Fruit fly (Drosophila melanogaster) whole organism, prepupa: ENCODE data around the gene CG15418.

Source experiments
- CG10631 ChIP-seq: fragments of 200-800 bp; sonication (Bioruptor generic); optimal IDR thresholded peaks from 2 replicates; lab custom pipeline; 2016; ENCODE audit warnings: missing biosample characterization, missing genetic modification characterization
- CG10669 ChIP-seq: fragments of 200-800 bp; sonication (Bioruptor generic); optimal IDR thresholded peaks from 3 replicates; lab custom pipeline; 2018; ENCODE audit warnings: missing biosample characterization, mild to moderate bottlenecking, missing genetic modification characterization, moderate library complexity
- CG11294 ChIP-seq: fragments of 200-800 bp; sonication (Bioruptor generic); IDR thresholded peaks from 2 replicates; pipeline ENCODE4 v1.3.6; 2022; ENCODE audit warnings: missing biosample characterization, missing genetic modification characterization
- CG11902 ChIP-seq: fragments of 200-800 bp; sonication (Bioruptor generic); optimal IDR thresholded peaks from 3 replicates; lab custom pipeline; 2016; ENCODE audit warnings: missing biosample characterization, missing genetic modification characterization
- CG1621 ChIP-seq: fragments of 200-800 bp; sonication (Bioruptor generic); optimal IDR thresholded peaks from 3 replicates; lab custom pipeline; 2018; ENCODE audit warnings: missing biosample characterization, mild to moderate bottlenecking, missing genetic modification characterization
- CG16779 ChIP-seq: fragments of 200-800 bp; sonication (Bioruptor generic); optimal IDR thresholded peaks from 3 replicates; lab custom pipeline; 2017; ENCODE audit warnings: missing biosample characterization, mild to moderate bottlenecking, missing genetic modification characterization
- CG32006 ChIP-seq: fragments of 200-800 bp; sonication (Bioruptor generic); optimal IDR thresholded peaks from 3 replicates; lab custom pipeline; 2017; ENCODE audit warnings: missing biosample characterization, mild to moderate bottlenecking, missing genetic modification characterization
- CG3919 ChIP-seq: fragments of 200-800 bp; sonication (Bioruptor generic); optimal IDR thresholded peaks from 3 replicates; lab custom pipeline; 2016; ENCODE audit warnings: missing biosample characterization, missing genetic modification characterization
- CG4318 ChIP-seq: fragments of 200-800 bp; sonication (Bioruptor generic); optimal IDR thresholded peaks from 3 replicates; lab custom pipeline; 2017; ENCODE audit warnings: missing biosample characterization, mild to moderate bottlenecking, missing genetic modification characterization
- CG6163 ChIP-seq: fragments of 200-800 bp; sonication (Bioruptor generic); IDR thresholded peaks from 3 replicates; pipeline ENCODE4 v1.3.6; 2022; ENCODE audit warnings: missing biosample characterization, missing genetic modification characterization
- CG6792 ChIP-seq: fragments of 200-800 bp; sonication (Bioruptor generic); optimal IDR thresholded peaks from 3 replicates; lab custom pipeline; 2016; ENCODE audit warnings: missing biosample characterization, missing genetic modification characterization
- CG7368 ChIP-seq: fragments of 200-800 bp; sonication (Bioruptor generic); optimal IDR thresholded peaks from 3 replicates; lab custom pipeline; 2016; ENCODE audit warnings: missing biosample characterization, missing genetic modification characterization
- CG8119 ChIP-seq: fragments of 200-800 bp; sonication (Bioruptor generic); IDR thresholded peaks from 3 replicates; pipeline ENCODE4 v1.3.6; 2022; ENCODE audit warnings: missing biosample characterization, missing genetic modification characterization
- CG8632 ChIP-seq: fragments of 200-800 bp; sonication (Bioruptor generic); optimal IDR thresholded peaks from 3 replicates; lab custom pipeline; 2016; ENCODE audit warnings: missing biosample characterization, missing genetic modification characterization
- CG9139 ChIP-seq: fragments of 200-800 bp; sonication (Bioruptor generic); optimal IDR thresholded peaks from 3 replicates; lab custom pipeline; 2017; ENCODE audit warnings: missing biosample characterization, mild to moderate bottlenecking, missing genetic modification characterization
- Eip75B ChIP-seq: fragments of 200-800 bp; sonication (Bioruptor generic); optimal IDR thresholded peaks from 3 replicates; lab custom pipeline; 2016; ENCODE audit warnings: missing biosample characterization, missing genetic modification characterization
- Eip78C ChIP-seq: fragments of 200-800 bp; sonication (Bioruptor generic); peaks from one replicate; lab custom pipeline; 2016; ENCODE audit warnings: missing biosample characterization, missing genetic modification characterization
- Eip93F ChIP-seq: fragments of 200-800 bp; sonication (Bioruptor generic); optimal IDR thresholded peaks from 2 replicates; lab custom pipeline; 2016; ENCODE audit warnings: missing biosample characterization, mild to moderate bottlenecking, missing genetic modification characterization
- Ets96B ChIP-seq: fragments of 200-800 bp; optimal IDR thresholded peaks from 2 replicates; lab custom pipeline; 2019; ENCODE audit warnings: missing biosample characterization, mild to moderate bottlenecking, missing genetic modification characterization, moderate library complexity
- Hr39 ChIP-seq: fragments of 200-800 bp; sonication (Bioruptor generic); optimal IDR thresholded peaks from 2 replicates; lab custom pipeline; 2016; ENCODE audit warnings: missing biosample characterization, missing genetic modification characterization
- Hr4 ChIP-seq: fragments of 200-800 bp; sonication (Bioruptor generic); optimal IDR thresholded peaks from 3 replicates; lab custom pipeline; 2016; ENCODE audit warnings: missing biosample characterization, missing genetic modification characterization
- Met ChIP-seq: fragments of 200-800 bp; sonication (Bioruptor generic); optimal IDR thresholded peaks from 3 replicates; lab custom pipeline; 2016; ENCODE audit warnings: missing biosample characterization, missing genetic modification characterization
- OdsH ChIP-seq: fragments of 200-800 bp; sonication (Bioruptor generic); optimal IDR thresholded peaks from 3 replicates; lab custom pipeline; 2016; ENCODE audit warnings: missing biosample characterization, missing genetic modification characterization
- Sox102F ChIP-seq: fragments of 200-800 bp; sonication (Bioruptor generic); optimal IDR thresholded peaks from 2 replicates; lab custom pipeline; 2016; ENCODE audit warnings: missing biosample characterization, mild to moderate bottlenecking, missing genetic modification characterization
- achi ChIP-seq: fragments of 200-800 bp; sonication (Bioruptor generic); optimal IDR thresholded peaks from 3 replicates; lab custom pipeline; 2016; ENCODE audit warnings: missing biosample characterization, missing genetic modification characterization
- acj6 ChIP-seq: fragments of 200-800 bp; sonication (Bioruptor generic); optimal IDR thresholded peaks from 3 replicates; lab custom pipeline; 2016; ENCODE audit warnings: missing biosample characterization, missing genetic modification characterization
- cyc ChIP-seq: fragments of 200-800 bp; sonication (Bioruptor generic); optimal IDR thresholded peaks from 3 replicates; lab custom pipeline; 2016; ENCODE audit warnings: missing biosample characterization, missing genetic modification characterization
- dac ChIP-seq: fragments of 200-800 bp; sonication (Bioruptor generic); optimal IDR thresholded peaks from 2 replicates; lab custom pipeline; 2017; ENCODE audit warnings: missing biosample characterization, mild to moderate bottlenecking, missing genetic modification characterization
- dsx ChIP-seq: fragments of 200-800 bp; optimal IDR thresholded peaks from 3 replicates; lab custom pipeline; 2019; ENCODE audit warnings: missing biosample characterization, mild to moderate bottlenecking, missing genetic modification characterization, moderate library complexity; ENCODE audit not compliant: poor library complexity, severe bottlenecking
- eg ChIP-seq: fragments of 200-800 bp; sonication (Bioruptor generic); IDR thresholded peaks from 3 replicates; pipeline ENCODE4 v1.3.6; 2022; ENCODE audit warnings: missing biosample characterization, missing genetic modification characterization
- esn ChIP-seq: fragments of 200-800 bp; sonication (Bioruptor generic); optimal IDR thresholded peaks from 2 replicates; lab custom pipeline; 2016; ENCODE audit warnings: missing biosample characterization, mild to moderate bottlenecking, missing genetic modification characterization, moderate library complexity
- fd59A ChIP-seq: fragments of 200-800 bp; sonication (Bioruptor generic); optimal IDR thresholded peaks from 2 replicates; lab custom pipeline; 2017; ENCODE audit warnings: missing biosample characterization, mild to moderate bottlenecking, missing genetic modification characterization, missing genetic modification reagents
- fkh ChIP-seq: fragments of 200-800 bp; sonication (Bioruptor generic); optimal IDR thresholded peaks from 3 replicates; lab custom pipeline; 2017; ENCODE audit warnings: missing biosample characterization, mild to moderate bottlenecking, missing genetic modification characterization, moderate library complexity
- lz ChIP-seq: fragments of 200-800 bp; sonication (Bioruptor generic); optimal IDR thresholded peaks from 3 replicates; lab custom pipeline; 2016; ENCODE audit warnings: missing biosample characterization, missing genetic modification characterization
- salr ChIP-seq, 2 experiments: fragments of 200-800 bp; sonication (Bioruptor generic); optimal IDR thresholded peaks; 3 replicates each; lab custom pipeline; 2016 to 2018; ENCODE audit warnings: missing biosample characterization in 2 of 2, missing genetic modification characterization in 2 of 2, mild to moderate bottlenecking in 1 of 2
- spab ChIP-seq: fragments of 200-800 bp; sonication (Bioruptor generic); optimal IDR thresholded peaks from 2 replicates; lab custom pipeline; 2017; ENCODE audit warnings: missing biosample characterization, mild to moderate bottlenecking, missing genetic modification characterization, missing genetic modification reagents
- ss ChIP-seq, 2 experiments: fragments of 200-800 bp; sonication (Bioruptor generic); optimal IDR thresholded peaks; 2 replicates in 1 of 2; 3 replicates in 1 of 2; lab custom pipeline; 2017 to 2018; ENCODE audit warnings: mild to moderate bottlenecking in 2 of 2, missing biosample characterization in 2 of 2, missing genetic modification characterization in 2 of 2, moderate library complexity in 1 of 2
- topi ChIP-seq: fragments of 200-800 bp; sonication (Bioruptor generic); optimal IDR thresholded peaks from 3 replicates; lab custom pipeline; 2016; ENCODE audit warnings: missing biosample characterization, missing genetic modification characterization

Gene CG15418

DNA sequence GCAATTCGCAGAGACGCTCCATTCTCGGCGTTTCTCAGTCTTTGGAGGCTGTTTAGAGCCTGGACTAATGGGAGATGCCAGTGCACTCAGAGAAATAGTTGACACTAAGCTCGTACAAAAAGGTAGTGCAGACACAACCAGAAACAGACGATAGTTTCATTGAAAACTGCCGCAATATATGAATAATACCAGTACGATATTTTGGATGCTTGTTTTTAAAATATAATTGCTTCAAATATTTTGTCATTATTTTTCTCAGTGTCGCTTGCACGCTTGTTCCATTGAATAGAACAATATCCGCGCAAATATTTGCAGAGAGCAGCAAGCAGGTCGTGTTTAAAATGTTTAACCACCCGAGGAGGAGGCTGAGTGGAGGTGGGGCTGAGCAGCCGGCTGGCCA lies 45.0 kb downstream of the CG15418 start (continued):
- TF ChIP-seq CG11902 (GFP tag; lab: Kevin White, UChicago) (no peak), CG6163 (GFP tag; lab: Robert Waterston, UW) (peak; percentile 67), CG3919 (peak; percentile 32), Sox102F (GFP tag; lab: Kevin White, UChicago) (no peak), Hr4 (GFP tag; lab: Kevin White, UChicago) (peak; percentile 34), CG32006 (peak; percentile 55), dac (GFP tag; lab: Kevin White, UChicago) (no peak)

DNA sequence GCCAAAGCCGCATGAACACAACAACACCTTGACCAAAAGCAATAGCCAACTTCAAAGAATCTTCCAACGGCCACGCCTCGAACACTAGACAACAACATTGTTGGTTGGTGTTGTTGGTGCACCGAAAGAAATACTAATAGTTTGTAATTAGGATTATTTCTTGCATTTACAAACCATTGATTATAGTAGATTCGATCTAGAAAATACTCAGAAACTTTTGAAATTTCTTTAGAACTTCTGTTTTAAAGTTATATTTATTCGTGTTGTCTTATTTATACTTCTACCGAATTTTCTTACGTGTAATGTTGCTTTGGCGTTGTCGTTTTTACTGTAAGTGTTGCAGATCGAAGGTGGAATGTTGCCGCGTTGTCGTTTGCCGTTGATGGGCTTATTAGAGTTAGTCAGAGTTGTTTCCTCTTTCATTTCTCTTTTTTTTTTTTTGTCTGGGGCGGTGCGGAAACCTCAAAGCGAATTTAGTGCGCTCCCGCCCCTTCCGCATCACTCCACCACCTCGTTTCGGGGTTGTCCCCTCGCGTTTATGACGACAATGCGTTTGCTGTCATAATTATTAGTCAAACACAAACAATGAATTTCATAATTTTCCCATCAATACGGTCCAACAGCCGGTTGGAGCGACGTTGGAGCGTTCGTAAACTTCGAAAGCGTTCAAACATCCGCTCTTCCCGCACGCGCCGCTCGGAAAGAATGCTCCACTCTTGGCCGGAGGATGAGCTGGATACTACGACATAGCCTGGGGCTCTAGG lies 45.6 kb downstream of the CG15418 start, which contains the start of gene CG43815:
Gene CG43815, plus strand, starts transcription at position 532 of the 764 bp plus-strand sequence.
- TF ChIP-seq CG8119 (GFP tag; lab: Robert Waterston, UW) (0 out of 3 replicates have a peak, but pooled peaks have one; percentile 37), CG32006 (peak; percentile 38), acj6 (GFP tag; lab: Kevin White, UChicago) (no peak), dsx (GFP tag; lab: Kevin White, UChicago) (peak; percentile 80), CG10631 (GFP tag; lab: Kevin White, UChicago) (peak; percentile 30), fkh (peak; percentile 67), OdsH (GFP tag; lab: Kevin White, UChicago) (peak; percentile 5), CG1621 (tag; lab: Kevin White, UChicago) (no peak), esn (GFP tag; lab: Kevin White, UChicago) (no peak), spab (GFP tag; lab: Kevin White, UChicago) (no peak), Ets96B (tag; lab: Kevin White, UChicago) (peak; percentile 29), Hr39 (GFP tag; lab: Kevin White, UChicago) (no peak), topi (GFP tag; lab: Kevin White, UChicago) (no peak), eg (0 out of 3 replicates have a peak, but pooled peaks have one; percentile 25), ss (GFP tag; optimal IDR thresholded peaks at IDR 0.05; lab: Kevin White, UChicago) (no peak), Met (GFP tag; lab: Kevin White, UChicago) (peak; percentile 23), fd59A (no peak), CG7368 (no peak), CG16779 (tag; lab: Kevin White, UChicago) (no peak), CG10669 (GFP tag; lab: Kevin White, UChicago) (no peak), salr (GFP tag; optimal IDR thresholded peaks at IDR 0.05; lab: Kevin White, UChicago) (no peak), Eip75B (no peak), CG9139 (GFP tag; lab: Kevin White, UChicago) (no peak), CG6792 (GFP tag; lab: Kevin White, UChicago) (no peak), Eip93F (GFP tag; lab: Kevin White, UChicago) (no peak), CG6163 (GFP tag; lab: Robert Waterston, UW) (peak; percentile 47; the same call in 1 of the 3 replicates), CG3919 (no peak), achi (GFP tag; lab: Kevin White, UChicago) (no peak), CG4318 (GFP tag; lab: Kevin White, UChicago) (peak; percentile 12), Hr4 (GFP tag; lab: Kevin White, UChicago) (peak; percentile 18), cyc (no peak), CG11294 (GFP tag; lab: Robert Waterston, UW) (no peak), lz (GFP tag; lab: Kevin White, UChicago) (no peak), Eip78C (GFP tag; lab: Kevin White, UChicago) (peak; percentile 65), CG8632 (GFP tag; lab: Kevin White, UChicago) (no peak)
